Worm (Caenorhabditis elegans): ENCODE results near the gene lir-2.

DNA sequence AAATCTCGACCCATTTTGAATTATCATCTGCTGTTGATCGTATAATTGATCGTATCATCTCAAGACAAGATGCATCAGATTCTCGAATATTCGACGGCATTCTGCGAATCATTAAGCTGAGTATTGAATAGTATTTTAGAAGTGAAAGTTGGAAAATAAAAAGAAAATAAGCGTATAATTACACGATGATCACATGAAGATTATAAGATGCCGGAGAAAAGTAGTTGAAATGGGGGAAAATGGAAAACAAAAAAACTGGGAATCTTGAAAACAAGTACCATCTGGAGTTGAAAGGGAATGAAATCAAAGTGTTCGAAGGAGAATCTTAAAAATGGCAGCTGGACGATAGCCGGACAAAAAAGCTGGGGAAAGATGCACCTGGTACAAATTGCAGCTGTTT lies 46.7 kb upstream of the lir-2 start, which contains the start of gene R07G3.8:
- no peak for TF ChIP-seq ama-1 (optimal IDR thresholded peaks at IDR 0.05)
- no peak for TF ChIP-seq tbx-11 (GFP tag; IDR thresholded peaks at IDR 0.05)
- no peak for TF ChIP-seq flt-1 (GFP tag; IDR thresholded peaks at IDR 0.05)
